Fruit fly (Drosophila melanogaster) whole organism, prepupa: ENCODE measurements around the gene Cwc25.
A peak's percentile ranks its signal among the peaks of the same experiment; 100 is the strongest.

Experiments
- Blimp-1 ChIP-seq: fragments of 200-800 bp; sonication (Bioruptor generic); optimal IDR thresholded peaks from 3 replicates; lab custom pipeline; 2017; ENCODE audit warnings: missing biosample characterization, missing genetic modification characterization, mild to moderate bottlenecking, moderate library complexity, missing genetic modification reagents
- CG10631 ChIP-seq: fragments of 200-800 bp; sonication (Bioruptor generic); optimal IDR thresholded peaks from 2 replicates; lab custom pipeline; 2016; ENCODE audit warnings: missing biosample characterization, missing genetic modification characterization
- CG11294 ChIP-seq: fragments of 200-800 bp; sonication (Bioruptor generic); IDR thresholded peaks from 2 replicates; pipeline ENCODE4 v1.3.6; 2022; ENCODE audit warnings: missing biosample characterization, missing genetic modification characterization
- CG11762 ChIP-seq: fragments of 200-800 bp; sonication (Bioruptor generic); optimal IDR thresholded peaks from 3 replicates; lab custom pipeline; 2016; ENCODE audit warnings: missing biosample characterization, missing genetic modification characterization; ENCODE audit not compliant: insufficient read depth
- CG11902 ChIP-seq: fragments of 200-800 bp; sonication (Bioruptor generic); optimal IDR thresholded peaks from 3 replicates; lab custom pipeline; 2016; ENCODE audit warnings: missing biosample characterization, missing genetic modification characterization
- CG1621 ChIP-seq: fragments of 200-800 bp; sonication (Bioruptor generic); optimal IDR thresholded peaks from 3 replicates; lab custom pipeline; 2018; ENCODE audit warnings: missing biosample characterization, mild to moderate bottlenecking, missing genetic modification characterization
- CG16779 ChIP-seq: fragments of 200-800 bp; sonication (Bioruptor generic); optimal IDR thresholded peaks from 3 replicates; lab custom pipeline; 2017; ENCODE audit warnings: missing biosample characterization, mild to moderate bottlenecking, missing genetic modification characterization
- CG31627 ChIP-seq: fragments of 200-800 bp; sonication (Bioruptor generic); optimal IDR thresholded peaks from 3 replicates; lab custom pipeline; 2016; ENCODE audit warnings: missing biosample characterization, missing genetic modification characterization
- CG32006 ChIP-seq: fragments of 200-800 bp; sonication (Bioruptor generic); optimal IDR thresholded peaks from 3 replicates; lab custom pipeline; 2017; ENCODE audit warnings: missing biosample characterization, mild to moderate bottlenecking, missing genetic modification characterization
- CG3919 ChIP-seq: fragments of 200-800 bp; sonication (Bioruptor generic); optimal IDR thresholded peaks from 3 replicates; lab custom pipeline; 2016; ENCODE audit warnings: missing biosample characterization, missing genetic modification characterization
- CG4318 ChIP-seq: fragments of 200-800 bp; sonication (Bioruptor generic); optimal IDR thresholded peaks from 3 replicates; lab custom pipeline; 2017; ENCODE audit warnings: missing biosample characterization, mild to moderate bottlenecking, missing genetic modification characterization
- CG6163 ChIP-seq: fragments of 200-800 bp; sonication (Bioruptor generic); IDR thresholded peaks from 3 replicates; pipeline ENCODE4 v1.3.6; 2022; ENCODE audit warnings: missing biosample characterization, missing genetic modification characterization
- CG6276 ChIP-seq: fragments of 200-800 bp; sonication (Bioruptor generic); optimal IDR thresholded peaks from 2 replicates; lab custom pipeline; 2017; ENCODE audit warnings: missing biosample characterization, mild to moderate bottlenecking, missing genetic modification characterization
- CG6792 ChIP-seq: fragments of 200-800 bp; sonication (Bioruptor generic); optimal IDR thresholded peaks from 3 replicates; lab custom pipeline; 2016; ENCODE audit warnings: missing biosample characterization, missing genetic modification characterization
- CG6808 ChIP-seq: fragments of 200-800 bp; sonication (Bioruptor generic); optimal IDR thresholded peaks from 3 replicates; lab custom pipeline; 2017; ENCODE audit warnings: missing biosample characterization, missing genetic modification characterization, mild to moderate bottlenecking, moderate library complexity, missing genetic modification reagents
- CG7368 ChIP-seq: fragments of 200-800 bp; sonication (Bioruptor generic); optimal IDR thresholded peaks from 3 replicates; lab custom pipeline; 2016; ENCODE audit warnings: missing biosample characterization, missing genetic modification characterization
- CG8119 ChIP-seq: fragments of 200-800 bp; sonication (Bioruptor generic); IDR thresholded peaks from 3 replicates; pipeline ENCODE4 v1.3.6; 2022; ENCODE audit warnings: missing biosample characterization, missing genetic modification characterization
- CG8319 ChIP-seq: fragments of 200-800 bp; sonication (Bioruptor generic); optimal IDR thresholded peaks from 3 replicates; lab custom pipeline; 2016; ENCODE audit warnings: missing biosample characterization, missing genetic modification characterization
- CG8632 ChIP-seq: fragments of 200-800 bp; sonication (Bioruptor generic); optimal IDR thresholded peaks from 3 replicates; lab custom pipeline; 2016; ENCODE audit warnings: missing biosample characterization, missing genetic modification characterization
- CG9139 ChIP-seq: fragments of 200-800 bp; sonication (Bioruptor generic); optimal IDR thresholded peaks from 3 replicates; lab custom pipeline; 2017; ENCODE audit warnings: missing biosample characterization, mild to moderate bottlenecking, missing genetic modification characterization
- Eip78C ChIP-seq: fragments of 200-800 bp; sonication (Bioruptor generic); peaks from one replicate; lab custom pipeline; 2016; ENCODE audit warnings: missing biosample characterization, missing genetic modification characterization
- Eip93F ChIP-seq: fragments of 200-800 bp; sonication (Bioruptor generic); optimal IDR thresholded peaks from 2 replicates; lab custom pipeline; 2016; ENCODE audit warnings: missing biosample characterization, mild to moderate bottlenecking, missing genetic modification characterization
- Gug ChIP-seq: fragments of 200-800 bp; sonication (Bioruptor generic); IDR thresholded peaks from 2 replicates; pipeline ENCODE4 v1.3.6; 2022; ENCODE audit warnings: missing biosample characterization, missing genetic modification characterization
- Hr38 ChIP-seq: sonication (Bioruptor generic); optimal IDR thresholded peaks from 2 replicates; lab custom pipeline; 2016; ENCODE audit warnings: missing biosample characterization, missing genetic modification characterization
- Hr39 ChIP-seq: fragments of 200-800 bp; sonication (Bioruptor generic); optimal IDR thresholded peaks from 2 replicates; lab custom pipeline; 2016; ENCODE audit warnings: missing biosample characterization, missing genetic modification characterization
- Hr4 ChIP-seq: fragments of 200-800 bp; sonication (Bioruptor generic); optimal IDR thresholded peaks from 3 replicates; lab custom pipeline; 2016; ENCODE audit warnings: missing biosample characterization, missing genetic modification characterization
- Lpt ChIP-seq: fragments of 200-800 bp; sonication (Bioruptor generic); optimal IDR thresholded peaks from 3 replicates; lab custom pipeline; 2016; ENCODE audit warnings: missing biosample characterization, missing genetic modification characterization
- Smox ChIP-seq: fragments of 200-800 bp; sonication (Bioruptor generic); optimal IDR thresholded peaks from 3 replicates; lab custom pipeline; 2016; ENCODE audit warnings: missing biosample characterization, missing genetic modification characterization
- Sox102F ChIP-seq: fragments of 200-800 bp; sonication (Bioruptor generic); optimal IDR thresholded peaks from 2 replicates; lab custom pipeline; 2016; ENCODE audit warnings: missing biosample characterization, mild to moderate bottlenecking, missing genetic modification characterization
- Sox14 ChIP-seq: fragments of 200-800 bp; sonication (Bioruptor generic); optimal IDR thresholded peaks from 3 replicates; lab custom pipeline; 2016; ENCODE audit warnings: missing biosample characterization, missing genetic modification characterization
- Sox15 ChIP-seq: fragments of 200-800 bp; sonication (Bioruptor generic); optimal IDR thresholded peaks from 3 replicates; lab custom pipeline; 2016; ENCODE audit warnings: missing biosample characterization, missing genetic modification characterization
- acj6 ChIP-seq: fragments of 200-800 bp; sonication (Bioruptor generic); optimal IDR thresholded peaks from 3 replicates; lab custom pipeline; 2016; ENCODE audit warnings: missing biosample characterization, missing genetic modification characterization
- cyc ChIP-seq: fragments of 200-800 bp; sonication (Bioruptor generic); optimal IDR thresholded peaks from 3 replicates; lab custom pipeline; 2016; ENCODE audit warnings: missing biosample characterization, missing genetic modification characterization
- dac ChIP-seq: fragments of 200-800 bp; sonication (Bioruptor generic); optimal IDR thresholded peaks from 2 replicates; lab custom pipeline; 2017; ENCODE audit warnings: missing biosample characterization, mild to moderate bottlenecking, missing genetic modification characterization
- eg ChIP-seq: fragments of 200-800 bp; sonication (Bioruptor generic); IDR thresholded peaks from 3 replicates; pipeline ENCODE4 v1.3.6; 2022; ENCODE audit warnings: missing biosample characterization, missing genetic modification characterization
- fd59A ChIP-seq: fragments of 200-800 bp; sonication (Bioruptor generic); optimal IDR thresholded peaks from 2 replicates; lab custom pipeline; 2017; ENCODE audit warnings: missing biosample characterization, mild to moderate bottlenecking, missing genetic modification characterization, missing genetic modification reagents
- fd85E ChIP-seq: fragments of 200-800 bp; sonication (Bioruptor generic); optimal IDR thresholded peaks from 3 replicates; lab custom pipeline; 2016; ENCODE audit warnings: missing biosample characterization, missing genetic modification characterization
- fkh ChIP-seq: fragments of 200-800 bp; sonication (Bioruptor generic); optimal IDR thresholded peaks from 3 replicates; lab custom pipeline; 2017; ENCODE audit warnings: missing biosample characterization, mild to moderate bottlenecking, missing genetic modification characterization, moderate library complexity
- net ChIP-seq: fragments of 200-800 bp; sonication (Bioruptor generic); optimal IDR thresholded peaks from 3 replicates; lab custom pipeline; 2016; ENCODE audit warnings: missing biosample characterization, missing genetic modification characterization
- pdm3 ChIP-seq: fragments of 200-800 bp; sonication (Bioruptor generic); optimal IDR thresholded peaks from 3 replicates; lab custom pipeline; 2016; ENCODE audit warnings: missing biosample characterization, missing genetic modification characterization
- salr ChIP-seq, 2 experiments: fragments of 200-800 bp; sonication (Bioruptor generic); optimal IDR thresholded peaks; 3 replicates each; lab custom pipeline; 2016 to 2018; ENCODE audit warnings: missing biosample characterization in 2 of 2, missing genetic modification characterization in 2 of 2, mild to moderate bottlenecking in 1 of 2
- spab ChIP-seq: fragments of 200-800 bp; sonication (Bioruptor generic); optimal IDR thresholded peaks from 2 replicates; lab custom pipeline; 2017; ENCODE audit warnings: missing biosample characterization, mild to moderate bottlenecking, missing genetic modification characterization, missing genetic modification reagents
- ss ChIP-seq, 2 experiments: fragments of 200-800 bp; sonication (Bioruptor generic); optimal IDR thresholded peaks; 2 replicates in 1 of 2; 3 replicates in 1 of 2; lab custom pipeline; 2017 to 2018; ENCODE audit warnings: mild to moderate bottlenecking in 2 of 2, missing biosample characterization in 2 of 2, missing genetic modification characterization in 2 of 2, moderate library complexity in 1 of 2
- svp ChIP-seq: fragments of 200-800 bp; sonication (Bioruptor generic); peaks from one replicate; lab custom pipeline; 2016; ENCODE audit warnings: missing biosample characterization, missing genetic modification characterization
- topi ChIP-seq: fragments of 200-800 bp; sonication (Bioruptor generic); optimal IDR thresholded peaks from 3 replicates; lab custom pipeline; 2016; ENCODE audit warnings: missing biosample characterization, missing genetic modification characterization
- vri ChIP-seq: fragments of 200-800 bp; sonication (Bioruptor generic); optimal IDR thresholded peaks from 3 replicates; lab custom pipeline; 2016; ENCODE audit warnings: missing biosample characterization, mild to moderate bottlenecking, missing genetic modification characterization

Cwc25 gene

DNA sequence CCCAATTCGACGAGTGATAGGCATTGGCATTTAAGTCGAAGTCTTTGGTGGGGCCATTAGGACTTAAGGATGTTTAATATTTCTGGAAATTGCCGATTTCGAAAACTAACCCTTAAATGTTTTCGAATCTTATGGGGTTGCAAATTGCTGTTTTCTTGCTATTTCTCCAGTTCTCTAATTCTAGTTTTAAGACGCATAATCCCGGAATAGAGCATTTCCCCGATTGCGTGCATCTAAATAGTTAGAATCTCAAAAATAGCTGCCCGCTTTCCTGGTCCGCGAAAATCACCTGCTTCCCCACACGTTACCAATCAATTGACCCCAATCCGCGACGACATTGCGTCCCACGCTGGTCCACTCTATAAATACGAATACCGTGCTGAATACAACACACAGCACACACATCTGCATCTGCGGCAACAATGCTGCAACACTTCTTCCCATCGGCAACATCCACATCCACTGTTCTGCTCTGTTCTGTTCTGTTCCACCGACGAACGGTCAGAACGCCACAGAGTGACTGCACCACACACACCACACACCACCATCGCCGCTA lies 7.1 kb downstream of the Cwc25 start, which contains the start of gene Bacc (continued):
- TF ChIP-seq spab (GFP tag; lab: Kevin White, UChicago) (peak; percentile 99), Hr38 (GFP tag; lab: Kevin White, UChicago) (peak; percentile 56), CG8632 (GFP tag; lab: Kevin White, UChicago) (peak; percentile 98), fd59A (GFP tag; lab: Kevin White, UChicago) (peak; percentile 99), CG3919 (GFP tag; lab: Kevin White, UChicago) (peak; percentile 98), Smox (GFP tag; lab: Kevin White, UChicago) (peak; percentile 98), CG32006 (GFP tag; lab: Kevin White, UChicago) (peak; percentile 99), svp (GFP tag; lab: Kevin White, UChicago) (peak; percentile 99), Sox102F (peak; percentile 98), acj6 (GFP tag; lab: Kevin White, UChicago) (peak; percentile 99), vri (GFP tag; lab: Kevin White, UChicago) (peak; percentile 93), CG7368 (peak; percentile 96), topi (peak; percentile 97), Gug (no peak), ss (GFP tag; optimal IDR thresholded peaks at IDR 0.05; lab: Kevin White, UChicago) (peak; percentile 97 to 99), Hr39 (peak; percentile 98), Blimp-1 (peak; percentile 93), CG4318 (GFP tag; lab: Kevin White, UChicago) (peak; percentile 98), CG8319 (GFP tag; lab: Kevin White, UChicago) (peak; percentile 96), eg (GFP tag; lab: Robert Waterston, UW) (no peak), net (peak; percentile 98), dac (GFP tag; lab: Kevin White, UChicago) (peak; percentile 97), CG10631 (GFP tag; lab: Kevin White, UChicago) (peak; percentile 97), CG11762 (GFP tag; lab: Kevin White, UChicago) (peak; percentile 98), Eip78C (GFP tag; lab: Kevin White, UChicago) (peak; percentile 99)

DNA sequence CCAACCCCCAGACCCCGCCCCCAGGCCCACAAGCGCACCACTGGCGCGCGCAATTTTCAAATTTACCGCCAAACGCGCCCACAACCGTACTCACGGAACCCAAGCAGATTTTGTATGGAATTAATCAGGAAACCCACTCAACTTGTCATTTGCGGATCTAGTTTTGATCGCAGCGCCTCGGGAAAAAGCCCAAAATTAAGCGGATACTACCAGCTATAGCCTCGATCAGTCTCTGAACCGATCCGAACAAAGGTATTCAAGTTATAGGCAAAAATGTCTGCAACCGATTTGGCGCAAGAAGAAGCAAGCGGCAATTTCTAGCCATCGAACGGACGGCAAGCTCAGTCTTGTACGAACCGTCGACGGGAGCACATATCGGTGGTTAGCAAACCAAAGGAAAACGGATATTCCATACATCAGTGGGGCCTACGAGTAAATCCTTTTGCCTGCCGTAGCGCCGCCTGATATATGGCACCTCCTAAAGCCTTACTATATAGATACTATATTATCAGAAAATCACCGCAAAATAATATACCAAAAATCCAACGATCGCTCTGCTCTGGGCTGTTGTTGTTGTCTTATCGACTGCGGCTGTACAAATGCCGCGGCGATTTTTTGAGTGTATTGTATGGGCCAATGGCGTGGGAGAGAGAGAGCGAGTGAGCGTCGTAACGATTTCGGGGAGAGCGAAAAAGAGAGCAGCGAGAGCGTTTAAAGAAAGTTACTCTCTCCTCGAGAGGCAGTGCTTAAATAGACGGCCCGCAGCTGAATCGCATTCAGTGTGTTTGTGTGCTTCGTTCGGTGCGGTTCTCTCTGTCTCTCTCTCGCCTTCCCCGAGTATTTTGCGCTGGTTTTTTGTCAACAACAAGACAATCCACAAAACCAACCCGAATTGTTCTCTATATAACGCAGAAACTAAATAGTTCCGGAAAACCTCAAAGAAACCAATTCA lies 7.8 kb downstream of the Cwc25 start, which contains the start of gene Pgk:
Gene Pgk (minus strand): TSS at position 609 of the 952 bp plus-strand sequence.
- TF ChIP-seq CG1621 (tag; lab: Kevin White, UChicago) (peak; percentile 61), CG3919 (GFP tag; lab: Kevin White, UChicago) (peak; percentile 32), Hr4 (GFP tag; lab: Kevin White, UChicago) (peak; percentile 55), Gug (no peak), fd85E (GFP tag; lab: Kevin White, UChicago) (peak; percentile 66), topi (peak; percentile 72), Hr39 (peak; percentile 49), Blimp-1 (no peak), fkh (GFP tag; lab: Kevin White, UChicago) (peak; percentile 58), Lpt (GFP tag; lab: Kevin White, UChicago) (peak; percentile 82), CG8119 (no peak), svp (GFP tag; lab: Kevin White, UChicago) (peak; percentile 92), CG16779 (tag; lab: Kevin White, UChicago) (peak; percentile 69), fd59A (GFP tag; lab: Kevin White, UChicago) (peak; percentile 7), CG6163 (no peak), Sox15 (GFP tag; lab: Kevin White, UChicago) (no peak), pdm3 (peak; percentile 48), CG10631 (GFP tag; lab: Kevin White, UChicago) (peak; percentile 38), Eip78C (GFP tag; lab: Kevin White, UChicago) (peak; percentile 91), cyc (GFP tag; lab: Kevin White, UChicago) (peak; percentile 40), CG31627 (GFP tag; lab: Kevin White, UChicago) (peak; percentile 32), salr (GFP tag; optimal IDR thresholded peaks at IDR 0.05; lab: Kevin White, UChicago) (peak in 1 of 2 experiments; percentile 34), CG6276 (GFP tag; lab: Kevin White, UChicago) (peak; percentile 75), vri (GFP tag; lab: Kevin White, UChicago) (peak; percentile 85), Sox102F (peak; percentile 80), CG6808 (GFP tag; lab: Kevin White, UChicago) (peak; percentile 50), CG11902 (no peak), Eip93F (GFP tag; lab: Kevin White, UChicago) (peak; percentile 67), CG11294 (GFP tag; lab: Robert Waterston, UW) (no peak), spab (GFP tag; lab: Kevin White, UChicago) (peak; percentile 41), CG6792 (GFP tag; lab: Kevin White, UChicago) (peak; percentile 44), CG9139 (GFP tag; lab: Kevin White, UChicago) (peak; percentile 78), Sox14 (GFP tag; lab: Kevin White, UChicago) (peak; percentile 71)
